Fruit fly (Drosophila melanogaster) whole organism, embryonic: ENCODE results near the gene Xport-B.

Experiments
- CG10543 ChIP-seq: fragments of 200-800 bp; sonication (Bioruptor generic); optimal IDR thresholded peaks from 3 replicates; lab custom pipeline; 2017; ENCODE audit warnings: missing biosample characterization, mild to moderate bottlenecking, missing genetic modification characterization, moderate library complexity
- CG12155 ChIP-seq: fragments of 200-800 bp; sonication (Bioruptor generic); optimal IDR thresholded peaks from 3 replicates; lab custom pipeline; 2016; ENCODE audit warnings: missing biosample characterization, missing genetic modification characterization
- CG13296 ChIP-seq: fragments of 200-800 bp; sonication (Bioruptor generic); optimal IDR thresholded peaks from 3 replicates; lab custom pipeline; 2018; ENCODE audit warnings: missing biosample characterization, mild to moderate bottlenecking, missing genetic modification characterization
- CG18599 ChIP-seq: fragments of 200-800 bp; sonication (Bioruptor generic); optimal IDR thresholded peaks from 3 replicates; lab custom pipeline; 2017; ENCODE audit warnings: missing biosample characterization, missing genetic modification characterization, mild to moderate bottlenecking, moderate library complexity, missing genetic modification reagents
- CG6765 ChIP-seq: fragments of 200-800 bp; sonication (Bioruptor generic); optimal IDR thresholded peaks from 3 replicates; lab custom pipeline; 2017; ENCODE audit warnings: missing biosample characterization, mild to moderate bottlenecking, missing genetic modification characterization
- CG7357 ChIP-seq: fragments of 200-800 bp; sonication (Bioruptor generic); IDR thresholded peaks from 3 replicates; pipeline ENCODE4 v1.3.6; 2022; ENCODE audit warnings: missing biosample characterization, missing genetic modification characterization
- Deaf1 ChIP-seq: fragments of 200-800 bp; optimal IDR thresholded peaks from 3 replicates; lab custom pipeline; 2019; ENCODE audit warnings: missing biosample characterization, mild to moderate bottlenecking, missing genetic modification characterization, moderate library complexity
- Dp ChIP-seq: fragments of 200-800 bp; sonication (Bioruptor generic); optimal IDR thresholded peaks from 2 replicates; lab custom pipeline; 2018; ENCODE audit warnings: missing biosample characterization, mild to moderate bottlenecking, missing genetic modification characterization, moderate library complexity
- HLH3B ChIP-seq: fragments of 200-800 bp; sonication (Bioruptor generic); IDR thresholded peaks from 2 replicates; pipeline ENCODE4 v1.3.6; 2022; ENCODE audit warnings: missing biosample characterization, missing genetic modification characterization
- Mrtf ChIP-seq: fragments of 200-800 bp; sonication (Bioruptor generic); IDR thresholded peaks from 3 replicates; pipeline ENCODE4 v1.3.6; 2022; ENCODE audit warnings: missing biosample characterization, missing genetic modification characterization
- chinmo ChIP-seq: fragments of 200-800 bp; sonication (Bioruptor generic); IDR thresholded peaks from 4 replicates; pipeline ENCODE4 v1.3.6; 2022; ENCODE audit warnings: missing biosample characterization, missing genetic modification characterization; ENCODE audit not compliant: partially characterized antibody
- crol ChIP-seq: fragments of 200-800 bp; sonication (Bioruptor generic); IDR thresholded peaks from 2 replicates; pipeline ENCODE4 v1.3.6; 2022; ENCODE audit warnings: missing biosample characterization, missing genetic modification characterization
- da ChIP-seq: fragments of 200-800 bp; sonication (Bioruptor generic); optimal IDR thresholded peaks from 2 replicates; lab custom pipeline; 2016; ENCODE audit warnings: missing biosample characterization, missing genetic modification characterization
- dmrt99B ChIP-seq: fragments of 200-800 bp; sonication (Bioruptor generic); optimal IDR thresholded peaks from 2 replicates; lab custom pipeline; 2018; ENCODE audit warnings: missing biosample characterization, mild to moderate bottlenecking, missing genetic modification characterization, moderate library complexity
- mirr ChIP-seq: fragments of 200-800 bp; sonication (Bioruptor generic); optimal IDR thresholded peaks from 3 replicates; lab custom pipeline; 2018; ENCODE audit warnings: missing biosample characterization, mild to moderate bottlenecking, missing genetic modification characterization
- slou ChIP-seq: fragments of 200-800 bp; sonication (Bioruptor generic); optimal IDR thresholded peaks from 3 replicates; lab custom pipeline; 2016; ENCODE audit warnings: missing biosample characterization, missing genetic modification characterization
- sna ChIP-seq: fragments of 200-800 bp; sonication (Bioruptor generic); IDR thresholded peaks from 2 replicates; pipeline ENCODE4 v1.3.6; 2022; ENCODE audit warnings: missing biosample characterization, missing genetic modification characterization; ENCODE audit not compliant: partially characterized antibody

Xport-B gene

DNA sequence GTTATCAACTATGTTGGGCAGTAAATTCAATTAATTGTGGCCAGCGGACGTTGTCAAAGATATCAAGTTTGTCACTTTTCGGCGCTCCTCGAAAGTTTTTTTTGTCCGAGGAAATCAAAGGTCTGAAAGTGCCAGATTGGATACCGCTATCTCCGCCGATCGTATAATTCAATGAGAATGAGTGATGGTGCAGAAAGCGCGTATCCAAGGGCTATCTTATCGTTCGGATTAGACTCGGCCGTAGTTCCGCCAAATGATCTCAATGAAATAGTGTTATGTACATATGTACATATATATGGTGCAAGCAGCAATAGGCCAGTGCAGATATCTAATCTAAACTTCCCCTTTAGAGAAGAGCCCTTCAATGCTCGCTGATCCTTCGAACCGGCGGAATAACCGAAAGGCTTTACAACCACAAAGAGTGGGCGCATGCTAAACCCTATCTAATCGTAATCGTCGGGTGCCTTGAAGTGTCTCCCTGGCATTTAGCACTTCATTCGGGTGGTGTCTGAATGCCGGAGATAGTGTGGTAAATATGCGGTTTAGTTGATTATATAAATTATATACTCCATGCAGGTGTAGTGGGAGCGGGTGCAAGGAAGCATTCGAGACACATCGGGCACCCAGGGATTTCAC is 42.0 kb downstream of the Xport-B start (continued):
- no peak for TF ChIP-seq CG7357
- no peak for TF ChIP-seq HLH3B
- TF ChIP-seq Dp (GFP tag; lab: Kevin White, UChicago) = no peak
- no peak for TF ChIP-seq dmrt99B (tag; lab: Kevin White, UChicago)
- TF ChIP-seq CG6765 (GFP tag; lab: Kevin White, UChicago) = no peak
- TF ChIP-seq CG18599 (GFP tag; lab: Kevin White, UChicago) = peak; percentile 4
- TF ChIP-seq CG10543 = peak; percentile 13
- no peak for TF ChIP-seq sna
- 0 out of 4 replicates have a peak, but pooled peaks have one; percentile 55 for TF ChIP-seq chinmo
- no peak for TF ChIP-seq slou (GFP tag; lab: Kevin White, UChicago)
- no peak for TF ChIP-seq CG12155 (GFP tag; lab: Kevin White, UChicago)
- TF ChIP-seq crol (GFP tag; lab: Robert Waterston, UW) = no peak
- TF ChIP-seq CG13296 = peak; percentile 49
- TF ChIP-seq da = no peak
- TF ChIP-seq Mrtf (GFP tag; lab: Robert Waterston, UW) = no peak
- peak; percentile 47 for TF ChIP-seq Deaf1
- peak; percentile 55 for TF ChIP-seq mirr
